Worm (Caenorhabditis elegans) whole organism, L3 larva: ENCODE data around the gene F22H10.2.

Source experiments
- R02D3.7 ChIP-seq: fragments of 150-350 bp; optimal IDR thresholded peaks from 2 replicates; lab custom pipeline; 2014; ENCODE audit warnings: missing biosample characterization, missing genetic modification characterization
- ZK546.5 ChIP-seq: sonication (generic microtip); optimal IDR thresholded peaks from 2 replicates; lab custom pipeline; 2017; ENCODE audit warnings: missing biosample characterization, missing genetic modification characterization
- aly-2 ChIP-seq: fragments of 150-350 bp; optimal IDR thresholded peaks from 2 replicates; lab custom pipeline; 2014; ENCODE audit warnings: missing biosample characterization, missing genetic modification characterization
- ama-1 ChIP-seq: fragments of 150-350 bp; optimal IDR thresholded peaks from 2 replicates; lab custom pipeline; 2018
- ceh-28 ChIP-seq: fragments of 150-350 bp; optimal IDR thresholded peaks from 2 replicates; lab custom pipeline; 2014; ENCODE audit warnings: missing biosample characterization, missing genetic modification reagents, missing genetic modification characterization
- ceh-9 ChIP-seq: sonication (generic microtip); optimal IDR thresholded peaks from 2 replicates; lab custom pipeline; 2018; ENCODE audit warnings: missing biosample characterization, missing genetic modification characterization
- daf-12 ChIP-seq: fragments of 150-350 bp; optimal IDR thresholded peaks from 2 replicates; lab custom pipeline; 2014; ENCODE audit warnings: missing biosample characterization, missing genetic modification reagents, missing genetic modification characterization
- egl-27 ChIP-seq: sonication (generic microtip); optimal IDR thresholded peaks from 4 replicates; lab custom pipeline; 2017; ENCODE audit warnings: missing biosample characterization, missing genetic modification reagents, missing genetic modification characterization
- egl-5 ChIP-seq: fragments of 150-350 bp; optimal IDR thresholded peaks from 2 replicates; lab custom pipeline; 2017; ENCODE audit warnings: missing biosample characterization, missing genetic modification reagents, missing genetic modification characterization, inconsistent platforms
- elt-2 ChIP-seq: sonication (generic microtip); optimal IDR thresholded peaks from 2 replicates; lab custom pipeline; 2016; ENCODE audit warnings: missing genetic modification reagents, mild to moderate bottlenecking, missing genetic modification characterization, missing compliant biosample characterization
- elt-3 ChIP-seq, 3 experiments: fragments of 150-350 bp in 1 of 3; sonication (generic microtip) in 2 of 3; optimal IDR thresholded peaks; 2 replicates in 2 of 3; 4 replicates in 1 of 3; lab custom pipeline; 2014 to 2017; ENCODE audit warnings: missing biosample characterization in 3 of 3, missing genetic modification characterization in 3 of 3
- fkh-10 ChIP-seq: sonication (generic microtip); optimal IDR thresholded peaks from 2 replicates; lab custom pipeline; 2017; ENCODE audit warnings: missing biosample characterization, missing genetic modification reagents, missing genetic modification characterization
- fos-1 ChIP-seq: fragments of 150-350 bp; optimal IDR thresholded peaks from 2 replicates; lab custom pipeline; 2014; ENCODE audit warnings: missing biosample characterization, missing genetic modification characterization
- hmg-11 ChIP-seq: sonication (generic microtip); optimal IDR thresholded peaks from 2 replicates; lab custom pipeline; 2016; ENCODE audit warnings: missing genetic modification characterization, missing compliant biosample characterization
- jun-1 ChIP-seq: fragments of 150-350 bp; optimal IDR thresholded peaks from 2 replicates; lab custom pipeline; 2014; ENCODE audit warnings: missing biosample characterization, missing genetic modification reagents, missing genetic modification characterization
- lin-15B ChIP-seq: fragments of 150-350 bp; optimal IDR thresholded peaks from 2 replicates; lab custom pipeline; 2014; ENCODE audit warnings: missing biosample characterization, missing genetic modification characterization
- lin-39 ChIP-seq: fragments of 150-350 bp; optimal IDR thresholded peaks from 2 replicates; lab custom pipeline; 2018; ENCODE audit warnings: missing biosample characterization, missing genetic modification reagents, missing genetic modification characterization
- lsy-12 ChIP-seq: sonication (generic microtip); optimal IDR thresholded peaks from 2 replicates; lab custom pipeline; 2016; ENCODE audit warnings: mild to moderate bottlenecking, missing genetic modification characterization, missing compliant biosample characterization
- mml-1 ChIP-seq: fragments of 150-350 bp; sonication (generic microtip); optimal IDR thresholded peaks from 3 replicates; lab custom pipeline; 2014; ENCODE audit warnings: missing biosample characterization, missing genetic modification characterization
- nfya-1 ChIP-seq: sonication (generic microtip); optimal IDR thresholded peaks from 2 replicates; lab custom pipeline; 2017; ENCODE audit warnings: missing genetic modification characterization, mild to moderate bottlenecking, missing compliant biosample characterization, antibody characterized with exemption, moderate library complexity; ENCODE audit not compliant: insufficient read depth
- nhr-12 ChIP-seq: fragments of 150-350 bp; optimal IDR thresholded peaks from 2 replicates; lab custom pipeline; 2014; ENCODE audit warnings: missing biosample characterization, missing genetic modification characterization
- nhr-23 ChIP-seq: fragments of 150-350 bp; optimal IDR thresholded peaks from 2 replicates; lab custom pipeline; 2014; ENCODE audit warnings: missing biosample characterization, missing genetic modification reagents, missing genetic modification characterization
- nhr-237 ChIP-seq: fragments of 150-350 bp; optimal IDR thresholded peaks from 2 replicates; lab custom pipeline; 2014; ENCODE audit warnings: missing biosample characterization, missing genetic modification characterization
- nhr-25 ChIP-seq: sonication (generic microtip); optimal IDR thresholded peaks from 2 replicates; lab custom pipeline; 2017; ENCODE audit warnings: missing biosample characterization, missing genetic modification characterization
- nhr-28 ChIP-seq: fragments of 150-350 bp; optimal IDR thresholded peaks from 2 replicates; lab custom pipeline; 2014; ENCODE audit warnings: missing biosample characterization, missing genetic modification characterization
- nhr-43 ChIP-seq: sonication (generic microtip); optimal IDR thresholded peaks from 2 replicates; lab custom pipeline; 2016; ENCODE audit warnings: mild to moderate bottlenecking, missing genetic modification characterization, missing compliant biosample characterization; ENCODE audit not compliant: poor library complexity, severe bottlenecking
- nhr-67 ChIP-seq: fragments of 150-350 bp; optimal IDR thresholded peaks from 2 replicates; lab custom pipeline; 2014; ENCODE audit warnings: missing biosample characterization, missing genetic modification characterization
- nhr-76 ChIP-seq: fragments of 150-350 bp; sonication (generic microtip); optimal IDR thresholded peaks from 5 replicates; lab custom pipeline; 2014; ENCODE audit warnings: missing biosample characterization, missing genetic modification characterization
- nhr-77 ChIP-seq: fragments of 150-350 bp; optimal IDR thresholded peaks from 2 replicates; lab custom pipeline; 2014; ENCODE audit warnings: missing biosample characterization, missing genetic modification characterization
- pha-4 ChIP-seq: fragments of 150-350 bp; optimal IDR thresholded peaks from 2 replicates; lab custom pipeline; 2014; ENCODE audit warnings: missing biosample characterization, missing genetic modification reagents, missing genetic modification characterization
- pqm-1 ChIP-seq: fragments of 150-350 bp; optimal IDR thresholded peaks from 2 replicates; lab custom pipeline; 2017; ENCODE audit warnings: missing biosample characterization, missing genetic modification characterization, inconsistent platforms
- sea-2 ChIP-seq: fragments of 150-350 bp; sonication (generic microtip); optimal IDR thresholded peaks from 4 replicates; lab custom pipeline; 2014; ENCODE audit warnings: missing biosample characterization, missing genetic modification reagents, missing genetic modification characterization
- skn-1 ChIP-seq: fragments of 150-350 bp; optimal IDR thresholded peaks from 2 replicates; lab custom pipeline; 2014; ENCODE audit warnings: missing biosample characterization, missing genetic modification characterization
- snpc-4 ChIP-seq: fragments of 150-350 bp; optimal IDR thresholded peaks from 2 replicates; lab custom pipeline; 2014; ENCODE audit warnings: missing biosample characterization, missing genetic modification characterization
- tbx-2 ChIP-seq: sonication (generic microtip); optimal IDR thresholded peaks from 2 replicates; lab custom pipeline; 2016; ENCODE audit warnings: mild to moderate bottlenecking, missing genetic modification characterization, missing compliant biosample characterization
- unc-39 ChIP-seq: sonication (generic microtip); optimal IDR thresholded peaks from 4 replicates; lab custom pipeline; 2017; ENCODE audit warnings: missing biosample characterization, missing genetic modification characterization
- unc-62 ChIP-seq: fragments of 150-350 bp; sonication (generic microtip); optimal IDR thresholded peaks from 4 replicates; lab custom pipeline; 2014; ENCODE audit warnings: missing biosample characterization, missing genetic modification reagents, missing genetic modification characterization
- ztf-11 ChIP-seq: fragments of 150-350 bp; optimal IDR thresholded peaks from 2 replicates; lab custom pipeline; 2014; ENCODE audit warnings: missing biosample characterization, missing genetic modification characterization
- ztf-4 ChIP-seq: fragments of 150-350 bp; optimal IDR thresholded peaks from 2 replicates; lab custom pipeline; 2014; ENCODE audit warnings: missing biosample characterization, missing genetic modification characterization

Gene F22H10.2

ce11 chrX:16679117-16679590 is at the start of gene F22H10.2:
F22H10.2 (plus strand) TSS chrX:16679540.
- TF ChIP-seq ceh-9 (no peak), pha-4 (peak; percentile 65), nhr-43 (tag; lab: Kevin White, UChicago) (no peak), ama-1 (lab: Kevin White, UChicago) (no peak), nhr-237 (no peak), jun-1 (peak; percentile 27), nhr-76 (tag; lab: Kevin White, UChicago) (no peak), daf-12 (tag; lab: Kevin White, UChicago) (no peak), pqm-1 (tag; lab: Kevin White, UChicago) (peak; percentile 86), tbx-2 (no peak), elt-2 (tag; lab: Kevin White, UChicago) (peak; percentile 80)

ce11 chrX:16629773-16630172 is 49.6 kb upstream of the F22H10.2 start:
- TF ChIP-seq nhr-25, result peak; percentile 32
- TF ChIP-seq ceh-28 (tag; lab: Kevin White, UChicago), result no peak
- TF ChIP-seq unc-39 (tag; lab: Kevin White, UChicago), result no peak
- no peak for TF ChIP-seq pha-4

- TF ChIP-seq ztf-4 (no peak), lin-39 (no peak), elt-3 (tag; optimal IDR thresholded peaks at IDR 0.05; lab: Kevin White, UChicago) (no peak), R02D3.7 (tag; lab: Kevin White, UChicago) (no peak), nhr-28 (tag; lab: Kevin White, UChicago) (no peak), fos-1 (tag; lab: Kevin White, UChicago) (no peak), nhr-25 (no peak)
Measured at ce11 chrX:16631847-16632246, 47.5 kb upstream of the F22H10.2 start.

- TF ChIP-seq tbx-2 (no peak), elt-3 (tag; optimal IDR thresholded peaks at IDR 0.05; lab: Kevin White, UChicago) (no peak), egl-5 (tag; lab: Kevin White, UChicago) (no peak), nhr-28 (tag; lab: Kevin White, UChicago) (no peak), daf-12 (tag; lab: Kevin White, UChicago) (no peak), elt-2 (tag; lab: Kevin White, UChicago) (no peak)
Measured at ce11 chrX:16633052-16633451, 46.3 kb upstream of the F22H10.2 start, which contains the start of gene C06G1.1. C06G1.1 (plus strand) TSS chrX:16633352.

ce11 chrX:16634103-16634502 is 45.2 kb upstream of the F22H10.2 start:
- TF ChIP-seq nhr-67 (tag; lab: Kevin White, UChicago) (no peak), nhr-77 (tag; lab: Kevin White, UChicago) (no peak), fkh-10 (no peak), R02D3.7 (tag; lab: Kevin White, UChicago) (no peak), lin-15B (tag; lab: Kevin White, UChicago) (no peak), ceh-28 (tag; lab: Kevin White, UChicago) (no peak), pha-4 (no peak), ztf-4 (no peak), lsy-12 (tag; lab: Kevin White, UChicago) (no peak), snpc-4 (tag; lab: Kevin White, UChicago) (no peak), nhr-23 (tag; lab: Kevin White, UChicago) (no peak), skn-1 (tag; lab: Kevin White, UChicago) (no peak), ama-1 (lab: Kevin White, UChicago) (no peak)

- peak; percentile 78 for TF ChIP-seq lsy-12 (tag; lab: Kevin White, UChicago)
- no peak for TF ChIP-seq fos-1 (tag; lab: Kevin White, UChicago)
- no peak for TF ChIP-seq ceh-9
- TF ChIP-seq pqm-1 (tag; lab: Kevin White, UChicago), result peak; percentile 61
- TF ChIP-seq elt-3 (tag; optimal IDR thresholded peaks at IDR 0.05; lab: Kevin White, UChicago), result peak in 1 of 3 experiments; percentile 54
- TF ChIP-seq jun-1, result peak; percentile 87
- peak; percentile 78 for TF ChIP-seq nhr-25
- no peak for TF ChIP-seq ztf-4
- no peak for TF ChIP-seq fkh-10
- TF ChIP-seq R02D3.7 (tag; lab: Kevin White, UChicago), result peak; percentile 8
- no peak for TF ChIP-seq nhr-237
- TF ChIP-seq sea-2 (GFP tag; lab: Kevin White, UChicago), result peak; percentile 54
- TF ChIP-seq nhr-67 (tag; lab: Kevin White, UChicago), result no peak
- TF ChIP-seq ZK546.5, result no peak
- TF ChIP-seq unc-62 (GFP tag; lab: Kevin White, UChicago), result no peak
- peak; percentile 80 for TF ChIP-seq hmg-11
- TF ChIP-seq egl-5 (tag; lab: Kevin White, UChicago), result peak; percentile 72
- peak; percentile 25 for TF ChIP-seq mml-1
- no peak for TF ChIP-seq ztf-11
- no peak for TF ChIP-seq nhr-28 (tag; lab: Kevin White, UChicago)
- no peak for TF ChIP-seq nhr-76 (tag; lab: Kevin White, UChicago)
- peak; percentile 84 for TF ChIP-seq pha-4
- TF ChIP-seq nfya-1, result peak; percentile 66
- peak; percentile 29 for TF ChIP-seq egl-27 (tag; lab: Kevin White, UChicago)
- TF ChIP-seq aly-2, result no peak
- no peak for TF ChIP-seq nhr-12 (tag; lab: Kevin White, UChicago)
- peak; percentile 61 for TF ChIP-seq elt-2 (tag; lab: Kevin White, UChicago)
- no peak for TF ChIP-seq unc-39 (tag; lab: Kevin White, UChicago)
- peak; percentile 70 for TF ChIP-seq lin-39
- TF ChIP-seq ama-1 (lab: Kevin White, UChicago), result peak; percentile 21
Measured at ce11 chrX:16634708-16635107, 44.6 kb upstream of the F22H10.2 start.
